Worm (Caenorhabditis elegans) whole organism, L1 larva: ENCODE data around the gene hmg-1.2.

Experiments used
- C04F5.9 ChIP-seq: sonication (generic microtip); optimal IDR thresholded peaks from 2 replicates; lab custom pipeline; 2016; ENCODE audit warnings: missing genetic modification characterization, missing compliant biosample characterization
- C16A3.4 ChIP-seq: fragments of 150-350 bp; optimal IDR thresholded peaks from 2 replicates; lab custom pipeline; 2014; ENCODE audit warnings: missing biosample characterization, missing genetic modification characterization
- C34B4.2 ChIP-seq: sonication (generic microtip); optimal IDR thresholded peaks from 2 replicates; lab custom pipeline; 2017; ENCODE audit warnings: mild to moderate bottlenecking, missing genetic modification characterization, missing compliant biosample characterization
- F16B12.6 ChIP-seq: fragments of 150-350 bp; optimal IDR thresholded peaks from 2 replicates; lab custom pipeline; 2014; ENCODE audit warnings: missing biosample characterization, missing genetic modification characterization
- blmp-1 ChIP-seq: fragments of 150-350 bp; optimal IDR thresholded peaks from 2 replicates; lab custom pipeline; 2014; ENCODE audit warnings: missing biosample characterization, missing genetic modification characterization
- ceh-63 ChIP-seq: fragments of 200-800 bp; sonication (Bioruptor generic); optimal IDR thresholded peaks from 2 replicates; lab custom pipeline; 2018; ENCODE audit warnings: mild to moderate bottlenecking, missing genetic modification characterization, missing compliant biosample characterization
- ceh-8 ChIP-seq: fragments of 200-800 bp; sonication (Bioruptor generic); optimal IDR thresholded peaks from 2 replicates; lab custom pipeline; 2018; ENCODE audit warnings: mild to moderate bottlenecking, missing genetic modification characterization, moderate library complexity, missing compliant biosample characterization
- ceh-82 ChIP-seq, 3 experiments: fragments of 150-350 bp in 1 of 3; sonication (generic microtip) in 2 of 3; optimal IDR thresholded peaks; 2 replicates each; lab custom pipeline; 2014 to 2017; ENCODE audit warnings: missing biosample characterization in 3 of 3, missing genetic modification characterization in 3 of 3
- ceh-88 ChIP-seq: fragments of 200-800 bp; sonication (Bioruptor generic); IDR thresholded peaks from 2 replicates; pipeline ENCODE4 v1.3.6; 2022; ENCODE audit warnings: missing genetic modification characterization, missing compliant biosample characterization
- ceh-90 ChIP-seq: sonication (generic microtip); optimal IDR thresholded peaks from 2 replicates; lab custom pipeline; 2016; ENCODE audit warnings: missing genetic modification characterization, missing compliant biosample characterization
- ces-1 ChIP-seq: fragments of 150-350 bp; optimal IDR thresholded peaks from 2 replicates; lab custom pipeline; 2014; ENCODE audit warnings: missing biosample characterization, missing genetic modification reagents, missing genetic modification characterization
- dpl-1 ChIP-seq, 3 experiments: fragments of 150-350 bp in 2 of 3; sonication (generic microtip) in 1 of 3; optimal IDR thresholded peaks; 2 replicates each; lab custom pipeline; 2014 to 2017; ENCODE audit warnings: missing biosample characterization in 3 of 3, missing genetic modification characterization in 3 of 3, missing genetic modification reagents in 3 of 3
- dsc-1 ChIP-seq: sonication (generic microtip); optimal IDR thresholded peaks from 2 replicates; lab custom pipeline; 2016; ENCODE audit warnings: mild to moderate bottlenecking, missing genetic modification characterization, missing compliant biosample characterization
- efl-3 ChIP-seq: fragments of 200-800 bp; sonication (Bioruptor generic); optimal IDR thresholded peaks from 2 replicates; lab custom pipeline; 2018; ENCODE audit warnings: mild to moderate bottlenecking, missing genetic modification characterization, missing compliant biosample characterization
- egl-13 ChIP-seq: sonication (generic microtip); optimal IDR thresholded peaks from 2 replicates; lab custom pipeline; 2016; ENCODE audit warnings: missing genotype, missing genetic modification reagents, missing genetic modification characterization, missing compliant biosample characterization
- fkh-4 ChIP-seq: sonication (generic microtip); optimal IDR thresholded peaks from 2 replicates; lab custom pipeline; 2016; ENCODE audit warnings: missing compliant biosample characterization, missing genetic modification characterization, borderline replicate concordance
- fos-1 ChIP-seq: fragments of 150-350 bp; optimal IDR thresholded peaks from 2 replicates; lab custom pipeline; 2014; ENCODE audit warnings: missing biosample characterization, missing genetic modification characterization
- hlh-4 ChIP-seq: sonication (generic microtip); optimal IDR thresholded peaks from 2 replicates; lab custom pipeline; 2016; ENCODE audit warnings: mild to moderate bottlenecking, missing genetic modification characterization, missing compliant biosample characterization
- irx-1 ChIP-seq: sonication (generic microtip); optimal IDR thresholded peaks from 2 replicates; lab custom pipeline; 2016; ENCODE audit warnings: missing genetic modification characterization, missing compliant biosample characterization
- isw-1 ChIP-seq: fragments of 200-800 bp; sonication (Bioruptor generic); IDR thresholded peaks from 2 replicates; pipeline ENCODE4 v1.3.6; 2022; ENCODE audit warnings: missing genetic modification characterization, missing compliant biosample characterization
- lin-35 ChIP-seq, 2 experiments: fragments of 150-350 bp; optimal IDR thresholded peaks; 2 replicates each; lab custom pipeline; 2014; ENCODE audit warnings: missing biosample characterization in 2 of 2, missing genetic modification characterization in 2 of 2, missing genetic modification reagents in 2 of 2
- lin-39 ChIP-seq: fragments of 150-350 bp; optimal IDR thresholded peaks from 2 replicates; lab custom pipeline; 2014; ENCODE audit warnings: missing biosample characterization, missing genetic modification reagents, missing genetic modification characterization
- lsy-2 ChIP-seq, 2 experiments: fragments of 150-350 bp; optimal IDR thresholded peaks; 2 replicates each; lab custom pipeline; 2014; ENCODE audit warnings: missing biosample characterization in 2 of 2, missing genetic modification characterization in 2 of 2
- mab-9 ChIP-seq: fragments of 200-800 bp; sonication (Bioruptor generic); IDR thresholded peaks from 2 replicates; pipeline ENCODE4 v1.3.6; 2022; ENCODE audit warnings: missing genetic modification reagents, missing genetic modification characterization, missing compliant biosample characterization
- mdl-1 ChIP-seq, 2 experiments: fragments of 150-350 bp; optimal IDR thresholded peaks; 2 replicates each; lab custom pipeline; 2014 to 2017; ENCODE audit warnings: missing biosample characterization in 2 of 2, missing genetic modification characterization in 2 of 2, inconsistent platforms in 1 of 2
- nhr-11 ChIP-seq: fragments of 150-350 bp; optimal IDR thresholded peaks from 2 replicates; lab custom pipeline; 2014; ENCODE audit warnings: missing biosample characterization, missing genetic modification characterization
- nhr-12 ChIP-seq: sonication (generic microtip); optimal IDR thresholded peaks from 2 replicates; lab custom pipeline; 2017; ENCODE audit warnings: missing biosample characterization, missing genetic modification characterization
- nhr-19 ChIP-seq: fragments of 200-800 bp; sonication (Bioruptor generic); conservative IDR thresholded peaks from 2 replicates; pipeline ENCODE4 v1.3.6; 2022; ENCODE audit warnings: missing genetic modification characterization, missing compliant biosample characterization
- nhr-20 ChIP-seq: sonication (generic microtip); optimal IDR thresholded peaks from 2 replicates; lab custom pipeline; 2016; ENCODE audit warnings: mild to moderate bottlenecking, missing genetic modification characterization, missing compliant biosample characterization
- nhr-237 ChIP-seq: fragments of 150-350 bp; optimal IDR thresholded peaks from 2 replicates; lab custom pipeline; 2014; ENCODE audit warnings: missing biosample characterization, missing genetic modification characterization
- nhr-28 ChIP-seq: fragments of 150-350 bp; optimal IDR thresholded peaks from 2 replicates; lab custom pipeline; 2014; ENCODE audit warnings: missing biosample characterization, missing genetic modification characterization
- nhr-47 ChIP-seq: sonication (generic microtip); optimal IDR thresholded peaks from 2 replicates; lab custom pipeline; 2016; ENCODE audit warnings: mild to moderate bottlenecking, missing genetic modification characterization, moderate library complexity, missing compliant biosample characterization
- nhr-71 ChIP-seq: sonication (generic microtip); optimal IDR thresholded peaks from 2 replicates; lab custom pipeline; 2016; ENCODE audit warnings: mild to moderate bottlenecking, missing genetic modification characterization, moderate library complexity, missing compliant biosample characterization
- nhr-76 ChIP-seq: sonication (generic microtip); optimal IDR thresholded peaks from 2 replicates; lab custom pipeline; 2017; ENCODE audit warnings: missing biosample characterization, missing genetic modification characterization
- nhr-77 ChIP-seq: fragments of 150-350 bp; optimal IDR thresholded peaks from 2 replicates; lab custom pipeline; 2014; ENCODE audit warnings: missing biosample characterization, missing genetic modification characterization
- nhr-85 ChIP-seq: sonication (generic microtip); peaks from one replicate; lab custom pipeline; 2016; ENCODE audit warnings: missing genetic modification characterization, inconsistent platforms, missing compliant biosample characterization
- nhr-90 ChIP-seq: sonication (generic microtip); optimal IDR thresholded peaks from 2 replicates; lab custom pipeline; 2016; ENCODE audit warnings: mild to moderate bottlenecking, missing genetic modification characterization, missing compliant biosample characterization; ENCODE audit not compliant: poor library complexity
- pax-3 ChIP-seq: fragments of 200-800 bp; sonication (Bioruptor generic); optimal IDR thresholded peaks from 2 replicates; lab custom pipeline; 2018; ENCODE audit warnings: mild to moderate bottlenecking, missing genetic modification characterization, moderate library complexity, missing compliant biosample characterization
- pqm-1 ChIP-seq: sonication (generic microtip); optimal IDR thresholded peaks from 3 replicates; lab custom pipeline; 2017; ENCODE audit warnings: missing biosample characterization, missing genetic modification characterization
- rnt-1 ChIP-seq: sonication (generic microtip); optimal IDR thresholded peaks from 2 replicates; lab custom pipeline; 2016; ENCODE audit warnings: mild to moderate bottlenecking, missing genetic modification characterization, moderate library complexity, missing compliant biosample characterization
- snpc-4 ChIP-seq: fragments of 150-350 bp; optimal IDR thresholded peaks from 2 replicates; lab custom pipeline; 2014; ENCODE audit warnings: missing biosample characterization, missing genetic modification characterization
- sup-37 ChIP-seq: fragments of 200-800 bp; sonication (Bioruptor generic); optimal IDR thresholded peaks from 2 replicates; lab custom pipeline; 2018; ENCODE audit warnings: mild to moderate bottlenecking, missing genetic modification characterization, missing compliant biosample characterization
- swsn-7 ChIP-seq: sonication (generic microtip); optimal IDR thresholded peaks from 2 replicates; lab custom pipeline; 2016; ENCODE audit warnings: missing genetic modification characterization, missing compliant biosample characterization
- tbx-2 ChIP-seq: sonication (generic microtip); optimal IDR thresholded peaks from 2 replicates; lab custom pipeline; 2016; ENCODE audit warnings: missing genetic modification characterization, missing compliant biosample characterization
- tlp-1 ChIP-seq: fragments of 150-350 bp; optimal IDR thresholded peaks from 2 replicates; lab custom pipeline; 2014; ENCODE audit warnings: missing biosample characterization, missing genetic modification characterization
- unc-130 ChIP-seq: fragments of 150-350 bp; optimal IDR thresholded peaks from 2 replicates; lab custom pipeline; 2017; ENCODE audit warnings: missing biosample characterization, missing genetic modification characterization, inconsistent platforms
- unc-62 ChIP-seq: fragments of 150-350 bp; optimal IDR thresholded peaks from 2 replicates; lab custom pipeline; 2014; ENCODE audit warnings: missing biosample characterization, missing genetic modification reagents, missing genetic modification characterization
- unc-86 ChIP-seq: sonication (generic microtip); optimal IDR thresholded peaks from 2 replicates; lab custom pipeline; 2016; ENCODE audit warnings: missing genetic modification characterization, missing compliant biosample characterization
- unc-98 ChIP-seq: fragments of 200-800 bp; sonication (Bioruptor generic); IDR thresholded peaks from 2 replicates; pipeline ENCODE4 v1.3.6; 2022; ENCODE audit warnings: missing genetic modification characterization, missing compliant biosample characterization
- xbp-1 ChIP-seq: sonication (generic microtip); optimal IDR thresholded peaks from 2 replicates; lab custom pipeline; 2016; ENCODE audit warnings: missing genetic modification characterization, missing compliant biosample characterization
- zag-1 ChIP-seq: fragments of 150-350 bp; optimal IDR thresholded peaks from 2 replicates; lab custom pipeline; 2014; ENCODE audit warnings: missing biosample characterization, missing genetic modification characterization
- ztf-11 ChIP-seq, 2 experiments: sonication (generic microtip); optimal IDR thresholded peaks; 2 replicates each; lab custom pipeline; 2016 to 2017; ENCODE audit warnings: missing genetic modification characterization in 2 of 2, missing biosample characterization in 1 of 2, missing compliant biosample characterization in 1 of 2
- ztf-4 ChIP-seq: fragments of 150-350 bp; optimal IDR thresholded peaks from 2 replicates; lab custom pipeline; 2014; ENCODE audit warnings: missing biosample characterization, missing genetic modification characterization

hmg-1.2 gene

DNA sequence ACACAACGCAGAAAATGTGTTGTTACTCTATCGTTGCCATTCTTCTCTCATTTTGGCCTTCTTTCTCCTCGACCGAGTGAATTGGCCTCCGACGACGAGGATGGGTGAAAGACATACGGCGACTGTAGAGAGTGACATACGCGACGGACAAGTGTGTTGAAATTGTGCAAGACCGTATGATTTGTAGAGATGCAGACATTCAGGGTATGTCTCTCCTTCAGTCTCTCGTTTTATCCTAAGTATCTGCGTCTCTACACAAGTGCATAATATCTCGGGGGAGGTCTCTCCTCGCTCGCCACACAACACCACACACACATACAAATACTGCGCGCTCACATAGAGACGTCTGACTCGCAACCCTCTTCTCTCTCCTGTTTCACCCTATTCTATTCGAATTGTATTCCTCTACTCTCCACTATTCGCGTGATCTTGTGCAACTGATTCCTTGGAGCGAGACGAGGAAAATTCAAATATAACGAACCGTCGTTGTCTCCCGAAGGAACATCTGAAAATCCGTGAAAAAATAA lies at the start of gene hmg-1.2:
TSS of gene hmg-1.2 (plus strand) at position 311 of the 527 bp plus-strand sequence.
- TF ChIP-seq ces-1 (GFP tag; lab: Kevin White, UChicago) (no peak), isw-1 (GFP tag; lab: Robert Waterston, UW) (peak; percentile 63), fkh-4 (tag; lab: Kevin White, UChicago) (peak; percentile 49), pax-3 (peak; percentile 10), snpc-4 (tag; lab: Kevin White, UChicago) (peak; percentile 72), nhr-237 (tag; lab: Kevin White, UChicago) (no peak), tbx-2 (peak; percentile 88), hlh-4 (tag; lab: Kevin White, UChicago) (no peak), C34B4.2 (no peak), nhr-28 (no peak), pqm-1 (no peak), C04F5.9 (tag; lab: Kevin White, UChicago) (no peak), tlp-1 (tag; lab: Kevin White, UChicago) (no peak), unc-62 (GFP tag; lab: Kevin White, UChicago) (no peak), nhr-19 (peak; percentile 89), swsn-7 (tag; lab: Kevin White, UChicago) (peak; percentile 92), sup-37 (peak; percentile 46), ceh-88 (peak; percentile 71; the same call in 1 of the 2 replicates), zag-1 (tag; lab: Kevin White, UChicago) (no peak), lin-35 (GFP tag; optimal IDR thresholded peaks at IDR 0.05; lab: Kevin White, UChicago) (peak; percentile 74 to 79), fos-1 (peak; percentile 78), ceh-63 (no peak), nhr-77 (tag; lab: Kevin White, UChicago) (peak; percentile 68), dsc-1 (tag; lab: Kevin White, UChicago) (peak; percentile 84), lin-39 (tag; lab: Kevin White, UChicago) (no peak), ceh-82 (tag; optimal IDR thresholded peaks at IDR 0.05; lab: Kevin White, UChicago) (peak; percentile 50 to 84 (median 62)), unc-86 (tag; lab: Kevin White, UChicago) (peak; percentile 83), mab-9 (GFP tag; lab: Robert Waterston, UW) (0 out of 2 replicates have a peak, but pooled peaks have one; percentile 47), F16B12.6 (no peak), irx-1 (tag; lab: Kevin White, UChicago) (peak; percentile 75), ceh-90 (peak; percentile 24), blmp-1 (tag; lab: Kevin White, UChicago) (peak; percentile 40), egl-13 (peak; percentile 30), dpl-1 (GFP tag; optimal IDR thresholded peaks at IDR 0.05; lab: Kevin White, UChicago) (peak; percentile 41 to 54 (median 52)), C16A3.4 (tag; lab: Kevin White, UChicago) (peak; percentile 74), efl-3 (GFP tag; lab: Kevin White, UChicago) (no peak), ceh-8 (GFP tag; lab: Kevin White, UChicago) (peak; percentile 66), xbp-1 (tag; lab: Kevin White, UChicago) (peak; percentile 77), ztf-11 (tag; optimal IDR thresholded peaks at IDR 0.05; lab: Kevin White, UChicago) (peak in 1 of 2 experiments; percentile 52), nhr-12 (tag; lab: Kevin White, UChicago) (no peak), nhr-47 (peak; percentile 83), mdl-1 (tag; optimal IDR thresholded peaks at IDR 0.05; lab: Kevin White, UChicago) (peak in 1 of 2 experiments; percentile 83), lsy-2 (tag; optimal IDR thresholded peaks at IDR 0.05; lab: Kevin White, UChicago) (peak; percentile 79 to 81), nhr-20 (tag; lab: Kevin White, UChicago) (peak; percentile 90), ztf-4 (tag; lab: Kevin White, UChicago) (peak; percentile 77), unc-130 (tag; lab: Kevin White, UChicago) (peak; percentile 66), nhr-85 (tag; lab: Kevin White, UChicago) (peak; percentile 92), rnt-1 (tag; lab: Kevin White, UChicago) (peak; percentile 73), nhr-76 (tag; lab: Kevin White, UChicago) (no peak), nhr-71 (tag; lab: Kevin White, UChicago) (peak; percentile 94), nhr-90 (tag; lab: Kevin White, UChicago) (peak; percentile 69), nhr-11 (tag; lab: Kevin White, UChicago) (peak; percentile 57), unc-98 (GFP tag; lab: Robert Waterston, UW) (no peak)
